Fruit fly (Drosophila melanogaster) whole organism, embryonic: Measurements from ENCODE around the gene Rab19.
A peak's percentile ranks its signal among the peaks of the same experiment; 100 is the strongest.

Source experiments
- Antp ChIP-seq: fragments of 200-800 bp; sonication (Bioruptor generic); optimal IDR thresholded peaks from 3 replicates; lab custom pipeline; 2016; ENCODE audit warnings: missing biosample characterization, missing genetic modification characterization
- Bdp1 ChIP-seq: fragments of 200-800 bp; sonication (Bioruptor generic); optimal IDR thresholded peaks from 3 replicates; lab custom pipeline; 2016; ENCODE audit warnings: missing biosample characterization, missing genetic modification characterization
- C15 ChIP-seq: fragments of 200-800 bp; sonication (Bioruptor generic); IDR thresholded peaks from 3 replicates; pipeline ENCODE4 v1.3.6; 2022; ENCODE audit warnings: missing biosample characterization, missing genetic modification characterization
- CG10209 ChIP-seq: fragments of 200-800 bp; sonication (Bioruptor generic); optimal IDR thresholded peaks from 3 replicates; lab custom pipeline; 2017; ENCODE audit warnings: missing biosample characterization, mild to moderate bottlenecking, missing genetic modification characterization, missing genetic modification reagents
- CG10274 ChIP-seq: fragments of 200-800 bp; sonication (Bioruptor generic); optimal IDR thresholded peaks from 3 replicates; lab custom pipeline; 2017; ENCODE audit warnings: missing biosample characterization, mild to moderate bottlenecking, missing genetic modification characterization
- CG11085 ChIP-seq: fragments of 200-800 bp; sonication (Bioruptor generic); IDR thresholded peaks from 2 replicates; pipeline ENCODE4 v1.3.6; 2022; ENCODE audit warnings: missing biosample characterization, missing genetic modification characterization
- CG12071 ChIP-seq: fragments of 200-800 bp; sonication (Bioruptor generic); optimal IDR thresholded peaks from 3 replicates; lab custom pipeline; 2018; ENCODE audit warnings: missing biosample characterization, mild to moderate bottlenecking, missing genetic modification characterization
- CG12299 ChIP-seq: fragments of 200-800 bp; sonication (Bioruptor generic); optimal IDR thresholded peaks from 2 replicates; lab custom pipeline; 2018; ENCODE audit warnings: missing biosample characterization, mild to moderate bottlenecking, missing genetic modification characterization
- CG1233 ChIP-seq: fragments of 200-800 bp; sonication (Bioruptor generic); optimal IDR thresholded peaks from 4 replicates; lab custom pipeline; 2018; ENCODE audit warnings: missing biosample characterization, mild to moderate bottlenecking, missing genetic modification characterization
- CG12659 ChIP-seq: fragments of 200-800 bp; sonication (Bioruptor generic); optimal IDR thresholded peaks from 3 replicates; lab custom pipeline; 2017; ENCODE audit warnings: mild to moderate bottlenecking, missing biosample characterization, missing genetic modification reagents, missing genetic modification characterization
- CG14014 ChIP-seq: fragments of 200-800 bp; sonication (Bioruptor generic); IDR thresholded peaks from 2 replicates; pipeline ENCODE4 v1.3.6; 2022; ENCODE audit warnings: missing biosample characterization, missing genetic modification characterization
- CG14965 ChIP-seq: fragments of 200-800 bp; sonication (Bioruptor generic); optimal IDR thresholded peaks from 2 replicates; lab custom pipeline; 2016; ENCODE audit warnings: missing biosample characterization, missing genetic modification characterization, borderline replicate concordance
- CG18011 ChIP-seq: fragments of 200-800 bp; sonication (Bioruptor generic); optimal IDR thresholded peaks from 2 replicates; lab custom pipeline; 2017; ENCODE audit warnings: missing biosample characterization, missing genetic modification characterization, mild to moderate bottlenecking, moderate library complexity, missing genotype
- CG18599 ChIP-seq: fragments of 200-800 bp; sonication (Bioruptor generic); optimal IDR thresholded peaks from 3 replicates; lab custom pipeline; 2017; ENCODE audit warnings: missing biosample characterization, missing genetic modification characterization, mild to moderate bottlenecking, moderate library complexity, missing genetic modification reagents
- CG34376 ChIP-seq: fragments of 200-800 bp; sonication (Bioruptor generic); optimal IDR thresholded peaks from 2 replicates; lab custom pipeline; 2018; ENCODE audit warnings: missing biosample characterization, mild to moderate bottlenecking, missing genetic modification characterization
- CG4424 ChIP-seq: fragments of 200-800 bp; sonication (Bioruptor generic); optimal IDR thresholded peaks from 3 replicates; lab custom pipeline; 2016; ENCODE audit warnings: missing biosample characterization, missing genetic modification characterization
- CG6683 ChIP-seq: fragments of 200-800 bp; sonication (Bioruptor generic); optimal IDR thresholded peaks from 2 replicates; lab custom pipeline; 2017; ENCODE audit warnings: missing biosample characterization, mild to moderate bottlenecking, missing genetic modification characterization, missing genetic modification reagents
- CG9817 ChIP-seq: fragments of 200-800 bp; sonication (Bioruptor generic); optimal IDR thresholded peaks from 2 replicates; lab custom pipeline; 2018; ENCODE audit warnings: missing biosample characterization, mild to moderate bottlenecking, missing genetic modification characterization, moderate library complexity
- D19B ChIP-seq: fragments of 200-800 bp; sonication (Bioruptor generic); optimal IDR thresholded peaks from 2 replicates; lab custom pipeline; 2017; ENCODE audit warnings: missing biosample characterization, mild to moderate bottlenecking, missing genetic modification characterization
- Ets65A ChIP-seq: fragments of 200-800 bp; sonication (Bioruptor generic); peaks from one replicate; lab custom pipeline; 2016; ENCODE audit warnings: missing biosample characterization, missing genetic modification characterization
- Fer2 ChIP-seq: fragments of 200-800 bp; sonication (Bioruptor generic); optimal IDR thresholded peaks from 2 replicates; lab custom pipeline; 2018; ENCODE audit warnings: missing biosample characterization, mild to moderate bottlenecking, missing genetic modification characterization, moderate library complexity
- Fer3 ChIP-seq: fragments of 200-800 bp; sonication (Bioruptor generic); optimal IDR thresholded peaks from 2 replicates; lab custom pipeline; 2018; ENCODE audit warnings: missing biosample characterization, mild to moderate bottlenecking, missing genetic modification characterization, moderate library complexity
- HmgZ ChIP-seq: fragments of 200-800 bp; sonication (Bioruptor generic); optimal IDR thresholded peaks from 2 replicates; lab custom pipeline; 2018; ENCODE audit warnings: missing biosample characterization, mild to moderate bottlenecking, missing genetic modification characterization
- Max ChIP-seq: fragments of 200-800 bp; sonication (Bioruptor generic); optimal IDR thresholded peaks from 2 replicates; lab custom pipeline; 2016; ENCODE audit warnings: missing biosample characterization, mild to moderate bottlenecking, missing genetic modification characterization
- Med ChIP-seq: fragments of 200-800 bp; sonication (Bioruptor generic); peaks from one replicate; lab custom pipeline; 2016; ENCODE audit warnings: missing biosample characterization, missing genetic modification characterization, mild to moderate bottlenecking, inconsistent platforms, moderate library complexity
- NC2α ChIP-seq: fragments of 200-800 bp; sonication (Bioruptor generic); optimal IDR thresholded peaks from 2 replicates; lab custom pipeline; 2016; ENCODE audit warnings: missing biosample characterization, missing genetic modification characterization
- Neu2 ChIP-seq: fragments of 200-800 bp; sonication (Bioruptor generic); optimal IDR thresholded peaks from 3 replicates; lab custom pipeline; 2016; ENCODE audit warnings: missing biosample characterization, missing genetic modification characterization, borderline replicate concordance
- Nf-YA ChIP-seq: fragments of 200-800 bp; sonication (Bioruptor generic); IDR thresholded peaks from 2 replicates; pipeline ENCODE4 v1.3.6; 2022; ENCODE audit warnings: missing biosample characterization, missing genetic modification characterization
- Xrp1 ChIP-seq: fragments of 200-800 bp; sonication (Bioruptor generic); IDR thresholded peaks from 2 replicates; pipeline ENCODE4 v1.3.6; 2022; ENCODE audit warnings: missing biosample characterization, missing genetic modification characterization
- amos ChIP-seq: fragments of 200-800 bp; sonication (Bioruptor generic); IDR thresholded peaks from 2 replicates; pipeline ENCODE4 v1.3.6; 2022; ENCODE audit warnings: missing biosample characterization, missing genetic modification characterization; ENCODE audit not compliant: partially characterized antibody
- ap ChIP-seq: fragments of 200-800 bp; sonication (Bioruptor generic); IDR thresholded peaks from 2 replicates; pipeline ENCODE4 v1.3.6; 2022; ENCODE audit warnings: missing biosample characterization, missing genetic modification characterization
- bab2 ChIP-seq: fragments of 200-800 bp; sonication (Bioruptor generic); optimal IDR thresholded peaks from 2 replicates; lab custom pipeline; 2016; ENCODE audit warnings: missing biosample characterization, missing genetic modification characterization
- caup ChIP-seq: fragments of 200-800 bp; sonication (Bioruptor generic); optimal IDR thresholded peaks from 3 replicates; lab custom pipeline; 2017; ENCODE audit warnings: missing biosample characterization, mild to moderate bottlenecking, missing genetic modification characterization, moderate library complexity; ENCODE audit not compliant: severe bottlenecking
- crp ChIP-seq, 2 experiments: fragments of 200-800 bp; sonication (Bioruptor generic); optimal IDR thresholded peaks; 2 replicates in 1 of 2; 3 replicates in 1 of 2; lab custom pipeline; 2017; ENCODE audit warnings: missing biosample characterization in 2 of 2, missing genetic modification characterization in 2 of 2, mild to moderate bottlenecking in 1 of 2, moderate library complexity in 1 of 2
- disco-r ChIP-seq: fragments of 200-800 bp; sonication (Bioruptor generic); optimal IDR thresholded peaks from 2 replicates; lab custom pipeline; 2016; ENCODE audit warnings: missing biosample characterization, missing genetic modification characterization
- ems ChIP-seq: fragments of 200-800 bp; sonication (Bioruptor generic); optimal IDR thresholded peaks from 3 replicates; lab custom pipeline; 2016; ENCODE audit warnings: missing biosample characterization, missing genetic modification characterization
- exex ChIP-seq: fragments of 200-800 bp; sonication (Bioruptor generic); optimal IDR thresholded peaks from 4 replicates; lab custom pipeline; 2018; ENCODE audit warnings: missing biosample characterization, mild to moderate bottlenecking, missing genetic modification characterization, moderate library complexity
- fd3F ChIP-seq: fragments of 200-800 bp; sonication (Bioruptor generic); optimal IDR thresholded peaks from 2 replicates; lab custom pipeline; 2018; ENCODE audit warnings: missing biosample characterization, mild to moderate bottlenecking, missing genetic modification characterization, moderate library complexity
- gem ChIP-seq: fragments of 200-800 bp; sonication (Bioruptor generic); optimal IDR thresholded peaks from 2 replicates; lab custom pipeline; 2019; ENCODE audit warnings: missing biosample characterization, mild to moderate bottlenecking, missing genetic modification characterization, moderate library complexity
- insv ChIP-seq, 2 experiments: fragments of 200-800 bp; sonication (Bioruptor generic); optimal IDR thresholded peaks; 3 replicates each; lab custom pipeline; 2016 to 2018; ENCODE audit warnings: missing biosample characterization in 2 of 2, missing genetic modification characterization in 2 of 2
- lilli ChIP-seq: fragments of 200-800 bp; sonication (Bioruptor generic); optimal IDR thresholded peaks from 3 replicates; lab custom pipeline; 2016; ENCODE audit warnings: missing biosample characterization, missing genetic modification characterization
- pum ChIP-seq: fragments of 200-800 bp; sonication (Bioruptor generic); optimal IDR thresholded peaks from 2 replicates; lab custom pipeline; 2016; ENCODE audit warnings: missing biosample characterization, missing genetic modification characterization
- salm ChIP-seq: fragments of 200-800 bp; sonication (Bioruptor generic); optimal IDR thresholded peaks from 2 replicates; lab custom pipeline; 2018; ENCODE audit warnings: missing biosample characterization, mild to moderate bottlenecking, missing genetic modification characterization
- sens-2 ChIP-seq: fragments of 200-800 bp; sonication (Bioruptor generic); IDR thresholded peaks from 2 replicates; pipeline ENCODE4 v1.3.6; 2022; ENCODE audit warnings: missing biosample characterization, missing genetic modification characterization
- slbo ChIP-seq: fragments of 200-800 bp; sonication (Bioruptor generic); IDR thresholded peaks from 2 replicates; pipeline ENCODE4 v1.3.6; 2022; ENCODE audit warnings: missing biosample characterization, missing genetic modification characterization
- sob ChIP-seq: fragments of 200-800 bp; sonication (Bioruptor generic); IDR thresholded peaks from 2 replicates; pipeline ENCODE4 v1.3.6; 2022; ENCODE audit warnings: missing biosample characterization, missing genetic modification characterization
- sqz ChIP-seq: fragments of 200-800 bp; sonication (Bioruptor generic); optimal IDR thresholded peaks from 3 replicates; lab custom pipeline; 2018; ENCODE audit warnings: missing biosample characterization, mild to moderate bottlenecking, missing genetic modification characterization
- tx ChIP-seq: fragments of 200-800 bp; sonication (Bioruptor generic); optimal IDR thresholded peaks from 2 replicates; lab custom pipeline; 2016; ENCODE audit warnings: missing biosample characterization, missing genetic modification characterization
- vfl ChIP-seq: fragments of 200-800 bp; sonication (Bioruptor generic); optimal IDR thresholded peaks from 2 replicates; lab custom pipeline; 2016; ENCODE audit warnings: missing biosample characterization, missing genetic modification characterization
- zfh2 ChIP-seq: fragments of 200-800 bp; sonication (Bioruptor generic); optimal IDR thresholded peaks from 2 replicates; lab custom pipeline; 2016; ENCODE audit warnings: missing biosample characterization, missing genetic modification characterization

The Rab19 gene

DNA sequence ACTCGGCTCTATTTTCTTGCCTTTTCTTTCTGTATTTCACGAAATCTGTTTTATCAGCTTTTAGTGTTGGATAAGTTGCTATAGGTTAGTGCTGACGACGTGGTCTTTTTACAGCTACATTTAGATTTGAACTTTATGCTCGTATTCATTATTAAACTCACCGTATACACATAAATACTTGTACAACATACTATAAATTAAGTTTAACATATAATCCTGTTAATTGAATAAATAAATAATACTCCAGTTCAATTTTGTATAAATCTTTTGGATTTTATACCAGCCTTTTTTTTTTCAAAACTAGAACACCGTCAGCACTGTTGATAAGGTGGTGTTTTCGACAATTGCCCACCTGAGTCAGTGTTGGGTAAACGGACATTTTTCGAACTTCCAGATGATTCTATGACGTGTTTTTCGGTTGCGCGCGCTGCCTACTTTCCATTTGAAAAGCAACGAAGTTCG lies 12.1 kb downstream of the Rab19 start, which contains the start of gene BI-1 (continued):
- TF ChIP-seq CG1233 (GFP tag; lab: Kevin White, UChicago) (peak; percentile 79), CG10274 (GFP tag; lab: Kevin White, UChicago) (peak; percentile 22), CG18599 (GFP tag; lab: Kevin White, UChicago) (peak; percentile 81), CG4424 (GFP tag; lab: Kevin White, UChicago) (peak; percentile 73), amos (GFP tag; lab: Robert Waterston, UW) (0 out of 2 replicates have a peak, but pooled peaks have one; percentile 10), CG14014 (no peak), CG6683 (GFP tag; lab: Kevin White, UChicago) (peak; percentile 60), crp (GFP tag; optimal IDR thresholded peaks at IDR 0.05; lab: Kevin White, UChicago) (peak; percentile 2 to 83), Bdp1 (GFP tag; lab: Kevin White, UChicago) (peak; percentile 32), lilli (GFP tag; lab: Kevin White, UChicago) (peak; percentile 59), C15 (GFP tag; lab: Robert Waterston, UW) (no peak), CG12071 (GFP tag; lab: Kevin White, UChicago) (no peak), fd3F (GFP tag; lab: Kevin White, UChicago) (peak; percentile 35), sob (GFP tag; lab: Robert Waterston, UW) (peak; percentile 83), slbo (GFP tag; lab: Robert Waterston, UW) (peak; percentile 54), Med (GFP tag; lab: Kevin White, UChicago) (peak; percentile 66), Neu2 (GFP tag; lab: Kevin White, UChicago) (no peak), NC2α (GFP tag; lab: Kevin White, UChicago) (no peak), CG12299 (tag; lab: Kevin White, UChicago) (peak; percentile 29), Max (GFP tag; lab: Kevin White, UChicago) (peak; percentile 83), Fer2 (tag; lab: Kevin White, UChicago) (peak; percentile 60), pum (GFP tag; lab: Kevin White, UChicago) (peak; percentile 51), disco-r (GFP tag; lab: Kevin White, UChicago) (peak; percentile 23), Fer3 (tag; lab: Kevin White, UChicago) (peak; percentile 69), ems (peak; percentile 28), Antp (GFP tag; lab: Kevin White, UChicago) (peak; percentile 43), Xrp1 (peak; percentile 47), CG34376 (peak; percentile 82), insv (GFP tag; optimal IDR thresholded peaks at IDR 0.05; lab: Kevin White, UChicago) (peak in 1 of 2 experiments; percentile 41), CG18011 (GFP tag; lab: Kevin White, UChicago) (peak; percentile 49), sens-2 (GFP tag; lab: Robert Waterston, UW) (no peak), caup (peak; percentile 76), CG9817 (peak; percentile 66), sqz (GFP tag; lab: Kevin White, UChicago) (no peak), D19B (GFP tag; lab: Kevin White, UChicago) (peak; percentile 58), CG10209 (GFP tag; lab: Kevin White, UChicago) (peak; percentile 54), ap (no peak), Nf-YA (GFP tag; lab: Robert Waterston, UW) (0 out of 2 replicates have a peak, but pooled peaks have one; percentile 21), zfh2 (GFP tag; lab: Kevin White, UChicago) (peak; percentile 78), CG12659 (peak; percentile 80), vfl (peak; percentile 33), tx (GFP tag; lab: Kevin White, UChicago) (no peak), salm (peak; percentile 0), HmgZ (peak; percentile 73), Ets65A (GFP tag; lab: Kevin White, UChicago) (peak; percentile 94), bab2 (GFP tag; lab: Kevin White, UChicago) (peak; percentile 27), gem (tag; lab: Kevin White, UChicago) (peak; percentile 75), exex (tag; lab: Kevin White, UChicago) (peak; percentile 54), CG14965 (GFP tag; lab: Kevin White, UChicago) (no peak), CG11085 (GFP tag; lab: Robert Waterston, UW) (no peak)
